Fruit fly (Drosophila melanogaster): Measurements from ENCODE around the gene CG6638.

CG6638 gene

DNA sequence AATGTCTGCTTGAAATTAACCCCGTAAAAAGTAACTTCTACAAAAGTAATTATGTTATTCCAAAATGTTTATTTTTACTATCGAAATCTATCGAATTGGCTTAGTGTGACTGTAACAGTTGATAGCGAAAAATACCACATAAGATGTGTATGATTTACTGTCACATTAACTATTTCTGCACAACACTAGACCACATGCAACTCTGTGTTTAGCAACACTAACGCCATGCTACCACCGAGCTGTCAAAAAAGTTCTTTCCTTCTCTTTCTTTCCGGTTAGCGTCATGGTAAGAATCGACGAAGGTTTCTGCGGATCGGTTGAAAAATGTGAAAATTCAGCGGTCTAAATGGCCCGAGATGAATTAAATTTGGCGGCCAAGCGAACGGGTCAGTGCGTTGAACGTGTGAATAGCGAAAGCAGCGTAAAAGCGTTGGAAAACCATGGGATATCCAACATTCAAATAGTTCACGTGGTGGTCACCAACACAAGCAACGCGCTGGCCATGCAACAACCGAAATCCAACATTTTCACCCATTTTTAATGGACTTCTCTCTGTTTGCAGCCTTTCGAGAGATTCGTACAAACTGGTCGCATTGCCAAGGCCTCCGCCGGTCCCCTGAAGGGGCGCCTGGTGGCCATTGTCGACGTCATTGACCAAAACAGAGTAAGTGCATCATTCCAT is 25.0 kb upstream of the CG6638 start, which contains the start of the genes Nelf-E and RpL14 (continued):
- TF ChIP-seq CG11247 (GFP tag; IDR thresholded peaks at IDR 0.05), result peak; percentile 96
- peak; percentile 93 for TF ChIP-seq CG1024 (GFP tag; IDR thresholded peaks at IDR 0.05)
- peak; percentile 76 for TF ChIP-seq CG7928 (GFP tag; optimal IDR thresholded peaks at IDR 0.05)
- peak; percentile 98 for TF ChIP-seq CG6813 (GFP tag; optimal IDR thresholded peaks at IDR 0.05)
- no peak for TF ChIP-seq sd (tag; optimal IDR thresholded peaks at IDR 0.05)
- TF ChIP-seq Elba2 (GFP tag; optimal IDR thresholded peaks at IDR 0.05), result no peak
- TF ChIP-seq CG10565 (GFP tag; optimal IDR thresholded peaks at IDR 0.05), result peak; percentile 70
- peak; percentile 95 for TF ChIP-seq odd (GFP tag; optimal IDR thresholded peaks at IDR 0.05)
- peak; percentile 93 for TF ChIP-seq CG15601 (tag; optimal IDR thresholded peaks at IDR 0.05)
- peak; percentile 87 for TF ChIP-seq CG32772 (GFP tag; IDR thresholded peaks at IDR 0.05)
- TF ChIP-seq maf-S (GFP tag; optimal IDR thresholded peaks at IDR 0.05), result peak; percentile 94
- TF ChIP-seq kah (GFP tag; optimal IDR thresholded peaks at IDR 0.05), result peak; percentile 92
- no peak for TF ChIP-seq CG17568 (GFP tag; optimal IDR thresholded peaks at IDR 0.05)
- TF ChIP-seq sisA (GFP tag; IDR thresholded peaks at IDR 0.05), result peak; percentile 75
- peak; percentile 94 for TF ChIP-seq gce (GFP tag; IDR thresholded peaks at IDR 0.05)
- TF ChIP-seq CG10431 (GFP tag; optimal IDR thresholded peaks at IDR 0.05), result peak; percentile 94
- peak; percentile 79 for TF ChIP-seq fd96Cb (tag; optimal IDR thresholded peaks at IDR 0.05)
- peak; percentile 84 for TF ChIP-seq ham (GFP tag; IDR thresholded peaks at IDR 0.05)
- TF ChIP-seq CG7839 (tag; optimal IDR thresholded peaks at IDR 0.05), result peak; percentile 91
- peak; percentile 69 for TF ChIP-seq Ssrp (tag; optimal IDR thresholded peaks at IDR 0.05)
- peak; percentile 89 for TF ChIP-seq salm (tag; optimal IDR thresholded peaks at IDR 0.05)
- TF ChIP-seq ERR (GFP tag; optimal IDR thresholded peaks at IDR 0.05), result peak; percentile 92
- peak; percentile 95 for TF ChIP-seq disco-r (GFP tag; optimal IDR thresholded peaks at IDR 0.05)
- TF ChIP-seq CG32767 (GFP tag; IDR thresholded peaks at IDR 0.05), result peak; percentile 73; the same call in 1 of the 2 replicates
- peak; percentile 97 for TF ChIP-seq shn (GFP tag; optimal IDR thresholded peaks at IDR 0.05)
- peak; percentile 96 for TF ChIP-seq zfh1 (GFP tag; IDR thresholded peaks at IDR 0.05)
- peak; percentile 90 for TF ChIP-seq CG1529 (GFP tag; optimal IDR thresholded peaks at IDR 0.05)
- TF ChIP-seq MESR4 (GFP tag; optimal IDR thresholded peaks at IDR 0.05), result peak; percentile 100
- TF ChIP-seq sens-2 (GFP tag; IDR thresholded peaks at IDR 0.05), result peak; percentile 93
- TF ChIP-seq zen (tag; optimal IDR thresholded peaks at IDR 0.05), result peak; percentile 94
- TF ChIP-seq CG4854 (GFP tag; optimal IDR thresholded peaks at IDR 0.05), result no peak
- TF ChIP-seq Xbp1 (GFP tag; optimal IDR thresholded peaks at IDR 0.05), result peak; percentile 93
- TF ChIP-seq sna (GFP tag; IDR thresholded peaks at IDR 0.05; ENCODE audit: partially characterized antibody), result peak; percentile 31; the same call in 1 of the 2 replicates
- peak; percentile 62 for TF ChIP-seq unc-4 (GFP tag; IDR thresholded peaks at IDR 0.05; ENCODE audit: partially characterized antibody)
- no peak for TF ChIP-seq Sox100B (GFP tag; optimal IDR thresholded peaks at IDR 0.05)
- TF ChIP-seq CG10543 (GFP tag; optimal IDR thresholded peaks at IDR 0.05), result peak; percentile 97
- peak; percentile 94 for TF ChIP-seq CG15011 (GFP tag; optimal IDR thresholded peaks at IDR 0.05)
- peak; percentile 94 for TF ChIP-seq CG2120 (GFP tag; optimal IDR thresholded peaks at IDR 0.05)
- TF ChIP-seq cad (GFP tag; optimal IDR thresholded peaks at IDR 0.05), result no peak
- peak; percentile 98 for TF ChIP-seq NfI (GFP tag; optimal IDR thresholded peaks at IDR 0.05)
- peak; percentile 87 for TF ChIP-seq sima (GFP tag; optimal IDR thresholded peaks at IDR 0.05)
- peak; percentile 94 for TF ChIP-seq CG9817 (tag; optimal IDR thresholded peaks at IDR 0.05)
- TF ChIP-seq cas (GFP tag; IDR thresholded peaks at IDR 0.05), result peak; percentile 91
- peak; percentile 92 for TF ChIP-seq Rx (GFP tag; IDR thresholded peaks at IDR 0.05)
- TF ChIP-seq CG17912 (GFP tag; optimal IDR thresholded peaks at IDR 0.05), result peak; percentile 98
- peak; percentile 99 for TF ChIP-seq lab (GFP tag; optimal IDR thresholded peaks at IDR 0.05)
- peak; percentile 97 for TF ChIP-seq pb (GFP tag; optimal IDR thresholded peaks at IDR 0.05)
- peak; percentile 73 for TF ChIP-seq Poxn (GFP tag; IDR thresholded peaks at IDR 0.05)
- TF ChIP-seq CG10366 (GFP tag; IDR thresholded peaks at IDR 0.05), result peak; percentile 90
- peak; percentile 96 for TF ChIP-seq her (GFP tag; optimal IDR thresholded peaks at IDR 0.05)
